Fruit fly (Drosophila melanogaster): Measurements from ENCODE around the gene Eig71Ef.

Gene Eig71Ef

DNA sequence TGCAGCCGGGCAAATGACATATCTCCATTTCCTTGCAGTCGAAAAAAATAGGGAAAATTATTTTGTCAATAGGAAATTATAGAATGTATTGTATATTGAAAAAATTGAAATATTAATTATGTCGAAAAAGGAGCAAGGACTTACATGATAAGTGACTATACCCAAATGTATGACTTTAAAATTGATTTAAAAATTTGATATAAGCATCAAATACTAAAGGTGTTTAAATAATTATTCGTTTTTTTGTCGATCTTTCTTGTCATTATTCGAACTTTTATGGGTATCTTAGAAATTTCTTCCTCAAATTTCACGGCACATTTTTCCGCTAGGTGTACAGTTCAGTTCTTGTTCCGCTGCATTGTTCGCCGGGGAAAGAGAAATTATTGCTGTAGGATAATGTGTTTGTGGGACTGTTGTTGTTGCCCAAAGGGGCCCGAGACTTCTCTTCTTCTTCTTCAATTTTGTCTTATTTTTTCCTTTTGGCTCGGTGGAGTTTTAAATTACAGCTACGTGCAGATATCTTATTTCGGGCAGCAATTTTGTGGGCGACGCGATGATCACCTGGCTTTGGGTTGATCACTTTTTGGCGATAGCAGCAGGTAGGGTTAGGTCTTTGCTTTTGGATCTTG is 43.3 kb upstream of the Eig71Ef start:
- TF ChIP-seq rn (GFP tag; IDR thresholded peaks at IDR 0.05), result no peak
- TF ChIP-seq Snoo (tag; optimal IDR thresholded peaks at IDR 0.05), result peak; percentile 82
- peak; percentile 73 for TF ChIP-seq CG14655 (GFP tag; optimal IDR thresholded peaks at IDR 0.05)
- no peak for TF ChIP-seq EcR (GFP tag; optimal IDR thresholded peaks at IDR 0.05)
- peak; percentile 85 for TF ChIP-seq CG9948 (tag; optimal IDR thresholded peaks at IDR 0.05)
- no peak for TF ChIP-seq CG4496 (GFP tag; IDR thresholded peaks at IDR 0.05)
- TF ChIP-seq CG17806 (tag; optimal IDR thresholded peaks at IDR 0.05), result peak; percentile 83
- peak; percentile 85 for TF ChIP-seq D1 (tag; optimal IDR thresholded peaks at IDR 0.05)
- no peak for TF ChIP-seq CG12605 (GFP tag; IDR thresholded peaks at IDR 0.05)
- peak; percentile 80 for TF ChIP-seq CG34367 (tag; optimal IDR thresholded peaks at IDR 0.05)
- TF ChIP-seq Pif1A (GFP tag; optimal IDR thresholded peaks at IDR 0.05), result peak; percentile 47
- no peak for TF ChIP-seq Ets98B (GFP tag; IDR thresholded peaks at IDR 0.05)
- peak; percentile 80 for TF ChIP-seq CG15710 (tag; optimal IDR thresholded peaks at IDR 0.05)
- TF ChIP-seq Pif1B (GFP tag; optimal IDR thresholded peaks at IDR 0.05), result peak; percentile 15
- TF ChIP-seq gl (tag; optimal IDR thresholded peaks at IDR 0.05), result no peak
- TF ChIP-seq CG32121 (GFP tag; IDR thresholded peaks at IDR 0.05), result no peak
- TF ChIP-seq CG8159 (tag; optimal IDR thresholded peaks at IDR 0.05), result peak; percentile 82
- no peak for TF ChIP-seq fd96Ca (GFP tag; IDR thresholded peaks at IDR 0.05)
- no peak for TF ChIP-seq CG13204 (GFP tag; optimal IDR thresholded peaks at IDR 0.05)
- TF ChIP-seq CG10348 (GFP tag; IDR thresholded peaks at IDR 0.05), result no peak
- peak; percentile 39 for TF ChIP-seq CG8301 (tag; optimal IDR thresholded peaks at IDR 0.05)

DNA sequence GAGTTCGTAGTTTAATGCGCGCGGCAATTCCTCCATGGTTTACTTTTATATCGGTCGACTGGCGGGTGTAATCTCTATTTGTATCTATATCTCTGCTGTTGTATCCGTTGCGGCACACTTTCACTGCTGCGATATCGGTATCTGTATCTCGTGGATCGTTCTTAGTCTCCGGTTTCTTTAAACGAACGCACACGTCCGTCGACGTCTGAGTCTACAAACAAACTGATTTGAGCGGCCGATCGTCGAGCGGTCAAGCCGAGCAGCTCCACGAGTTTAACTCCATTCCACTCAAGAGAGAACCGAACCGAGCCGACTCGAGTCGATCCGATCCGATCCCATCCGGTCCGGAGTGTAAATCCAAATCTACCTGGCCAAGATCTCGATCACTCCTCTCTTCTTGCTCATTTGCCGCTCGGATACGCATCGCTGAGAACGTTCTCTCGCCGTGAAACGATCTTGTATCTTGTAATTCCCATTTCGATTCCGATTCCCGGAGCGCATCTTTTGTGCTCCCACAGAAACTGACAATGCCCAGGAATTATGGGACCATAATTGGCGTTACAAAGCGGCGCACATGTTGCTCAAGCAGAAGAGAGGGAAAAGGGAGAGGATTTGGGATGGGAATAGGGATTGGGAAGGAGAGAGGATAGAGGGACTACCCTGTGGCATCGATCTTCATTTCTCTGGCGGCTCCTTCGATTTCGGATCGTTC is 42.6 kb upstream of the Eig71Ef start, which contains the start of gene comm2:
TSS of gene comm2 (minus strand) at position 225 of the 712 bp plus-strand sequence.
- TF ChIP-seq CG8301 (tag; optimal IDR thresholded peaks at IDR 0.05) (no peak), fd96Ca (GFP tag; IDR thresholded peaks at IDR 0.05) (no peak), Ets98B (GFP tag; IDR thresholded peaks at IDR 0.05) (peak; percentile 26; the same call in 1 of the 2 replicates), Pif1B (GFP tag; optimal IDR thresholded peaks at IDR 0.05) (peak; percentile 16), CG13204 (GFP tag; optimal IDR thresholded peaks at IDR 0.05) (peak; percentile 17), CG4496 (GFP tag; IDR thresholded peaks at IDR 0.05) (peak; percentile 48; the same call in 2 of the 3 replicates), Pif1A (GFP tag; optimal IDR thresholded peaks at IDR 0.05) (no peak), CG12605 (GFP tag; IDR thresholded peaks at IDR 0.05) (no peak), EcR (GFP tag; optimal IDR thresholded peaks at IDR 0.05) (peak; percentile 10)

dm6 chr3L:15697916-15698315 is 40.7 kb upstream of the Eig71Ef start:
- TF ChIP-seq Snoo (tag; optimal IDR thresholded peaks at IDR 0.05) (no peak), CG4496 (GFP tag; IDR thresholded peaks at IDR 0.05) (no peak), CG12605 (GFP tag; IDR thresholded peaks at IDR 0.05) (no peak), CG17806 (tag; optimal IDR thresholded peaks at IDR 0.05) (no peak), CG10348 (GFP tag; IDR thresholded peaks at IDR 0.05) (no peak), fd96Ca (GFP tag; IDR thresholded peaks at IDR 0.05) (no peak), CG34367 (tag; optimal IDR thresholded peaks at IDR 0.05) (no peak), CG32121 (GFP tag; IDR thresholded peaks at IDR 0.05) (no peak), EcR (GFP tag; optimal IDR thresholded peaks at IDR 0.05) (no peak), gl (tag; optimal IDR thresholded peaks at IDR 0.05) (no peak), CG14655 (GFP tag; optimal IDR thresholded peaks at IDR 0.05) (no peak), CG13204 (GFP tag; optimal IDR thresholded peaks at IDR 0.05) (no peak), CG8301 (tag; optimal IDR thresholded peaks at IDR 0.05) (no peak), CG15710 (tag; optimal IDR thresholded peaks at IDR 0.05) (no peak), Ets98B (GFP tag; IDR thresholded peaks at IDR 0.05) (no peak), CG9948 (tag; optimal IDR thresholded peaks at IDR 0.05) (no peak), Pif1B (GFP tag; optimal IDR thresholded peaks at IDR 0.05) (no peak)

dm6 chr3L:15695195-15695594 is 38.0 kb upstream of the Eig71Ef start:
- TF ChIP-seq D1 (tag; optimal IDR thresholded peaks at IDR 0.05) (no peak), Ets98B (GFP tag; IDR thresholded peaks at IDR 0.05) (no peak), CG4496 (GFP tag; IDR thresholded peaks at IDR 0.05) (0 out of 3 replicates have a peak, but pooled peaks have one; percentile 48)

- TF ChIP-seq CG17806 (tag; optimal IDR thresholded peaks at IDR 0.05) (no peak), CG4496 (GFP tag; IDR thresholded peaks at IDR 0.05) (no peak), CG14655 (GFP tag; optimal IDR thresholded peaks at IDR 0.05) (no peak), EcR (GFP tag; optimal IDR thresholded peaks at IDR 0.05) (no peak), Ets98B (GFP tag; IDR thresholded peaks at IDR 0.05) (no peak), Snoo (tag; optimal IDR thresholded peaks at IDR 0.05) (no peak), gl (tag; optimal IDR thresholded peaks at IDR 0.05) (no peak), rn (GFP tag; IDR thresholded peaks at IDR 0.05) (no peak), CG9948 (tag; optimal IDR thresholded peaks at IDR 0.05) (no peak), fd96Ca (GFP tag; IDR thresholded peaks at IDR 0.05) (no peak)
These were observed 37.2 kb upstream of the Eig71Ef start for dm6 chr3L:15694406-15694805.
